Fruit fly (Drosophila melanogaster): ENCODE measurements around the gene CG4842.

Gene CG4842

DNA sequence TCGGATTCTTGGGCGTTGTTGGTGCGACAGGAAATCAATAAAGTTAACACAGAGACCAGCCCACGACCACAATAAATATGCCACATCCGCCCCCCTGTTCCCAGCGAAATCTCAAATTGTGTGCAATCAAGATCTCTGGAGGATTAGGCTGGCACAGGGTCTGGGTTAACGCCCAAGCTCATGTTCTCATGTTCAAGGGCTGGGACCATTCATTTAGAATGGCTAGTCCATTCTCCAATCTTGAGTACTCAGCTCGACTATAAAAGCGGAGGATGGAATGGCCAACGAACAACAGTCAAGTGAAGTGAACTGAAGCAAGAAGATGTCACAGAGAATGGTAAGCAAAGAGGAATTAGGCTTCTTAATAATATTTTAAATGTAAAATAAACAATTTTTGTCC lies 35.2 kb upstream of the CG4842 start, which contains the start of gene CG13056:
TSS of gene CG13056 (plus strand) at position 301 of the 400 bp plus-strand sequence.
- no peak for TF ChIP-seq CG11294 (GFP tag; IDR thresholded peaks at IDR 0.05)

DNA sequence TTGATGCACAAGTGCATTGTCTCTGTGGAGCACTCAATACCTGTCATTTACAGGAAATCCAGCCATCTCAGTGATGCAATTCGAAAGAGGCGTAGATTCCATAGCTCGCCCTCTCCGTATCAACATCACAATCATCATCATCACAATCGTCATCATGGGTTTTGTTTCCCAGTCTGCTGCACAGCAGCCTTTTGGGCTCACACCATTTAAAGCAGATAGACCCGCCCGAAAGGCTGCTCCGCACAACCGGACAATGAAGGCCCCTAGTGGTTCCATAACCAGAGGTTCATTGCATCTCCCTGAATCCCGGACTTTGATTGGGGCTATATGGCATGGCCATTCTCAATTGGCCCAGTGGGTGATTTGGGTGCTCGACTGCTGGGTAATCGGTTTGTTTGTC lies 33.3 kb upstream of the CG4842 start:
- 0 out of 3 replicates have a peak, but pooled peaks have one; percentile 32 for TF ChIP-seq eg (GFP tag; IDR thresholded peaks at IDR 0.05)
- no peak for TF ChIP-seq vri (GFP tag; optimal IDR thresholded peaks at IDR 0.05)
- TF ChIP-seq Eip78C (GFP tag) = peak; percentile 41

DNA sequence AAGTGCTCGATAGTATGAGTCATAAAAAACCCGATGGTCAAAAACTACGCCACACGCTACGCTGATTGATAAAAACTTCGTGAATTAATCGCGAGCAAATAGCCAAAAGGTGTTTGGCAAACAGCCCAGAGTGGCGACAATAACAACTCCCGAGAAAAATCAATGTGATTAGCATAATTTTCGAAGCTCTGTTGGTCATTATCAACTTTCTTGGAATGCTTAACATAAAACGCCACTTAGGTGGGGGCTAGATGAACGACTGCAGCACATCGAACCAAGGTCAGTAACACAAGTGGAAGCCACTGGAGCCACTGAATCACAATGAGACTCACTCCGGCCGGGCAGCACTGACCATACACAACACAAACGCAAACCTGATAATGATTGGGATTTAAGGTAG lies 30.4 kb upstream of the CG4842 start:
- TF ChIP-seq CG11294 (GFP tag; IDR thresholded peaks at IDR 0.05) (no peak), Blimp-1 (GFP tag; optimal IDR thresholded peaks at IDR 0.05) (no peak), Gug (GFP tag; IDR thresholded peaks at IDR 0.05) (no peak), topi (GFP tag; optimal IDR thresholded peaks at IDR 0.05) (no peak), CG10631 (GFP tag; optimal IDR thresholded peaks at IDR 0.05) (no peak), Lpt (GFP tag; optimal IDR thresholded peaks at IDR 0.05) (no peak)

DNA sequence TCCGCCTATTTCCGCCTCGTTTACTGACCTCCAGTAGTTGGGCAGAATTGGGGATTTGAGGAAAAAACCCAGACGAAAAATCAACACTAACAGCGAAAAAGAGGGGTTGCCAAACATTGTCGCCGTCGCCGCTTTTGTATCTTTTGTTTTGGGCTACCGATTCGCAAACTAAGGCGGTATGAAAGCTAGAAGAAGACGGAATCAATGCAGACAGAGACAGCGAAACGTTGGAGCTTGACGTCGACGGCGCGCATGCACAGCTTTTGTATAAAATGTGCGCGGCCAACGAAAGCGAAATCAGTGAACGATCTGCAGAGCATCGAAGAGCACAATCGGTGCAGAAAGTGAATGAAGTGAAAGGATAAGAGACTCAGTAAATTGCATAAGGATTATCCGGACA lies 29.5 kb upstream of the CG4842 start, which contains the start of gene CG4998:
TSS of gene CG4998 (plus strand) at position 301 of the 400 bp plus-strand sequence.
- TF ChIP-seq Blimp-1 (GFP tag; optimal IDR thresholded peaks at IDR 0.05) (peak; percentile 75), cyc (GFP tag; optimal IDR thresholded peaks at IDR 0.05) (no peak), CG4318 (GFP tag; optimal IDR thresholded peaks at IDR 0.05) (no peak), CG3919 (GFP tag; optimal IDR thresholded peaks at IDR 0.05) (no peak), Sox14 (GFP tag; optimal IDR thresholded peaks at IDR 0.05) (no peak)

DNA sequence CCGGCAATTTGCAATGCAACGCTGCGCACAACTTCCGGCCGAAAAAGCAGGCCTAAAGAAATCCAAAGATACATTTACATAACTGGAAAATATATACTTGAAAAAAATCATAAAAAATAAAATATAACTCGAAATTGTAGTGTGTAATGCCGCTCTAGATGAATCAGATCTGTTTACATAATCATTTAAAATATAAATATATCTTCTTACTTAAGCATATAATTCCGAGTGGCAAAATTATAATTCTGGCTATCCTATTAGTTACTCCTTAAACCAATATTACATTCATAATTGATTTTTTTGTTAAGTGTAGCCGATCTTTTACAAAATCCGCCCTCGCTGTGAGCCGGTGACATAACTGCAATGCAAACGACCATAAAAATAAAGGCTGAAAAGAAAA lies 28.7 kb upstream of the CG4842 start:
- TF ChIP-seq CG11762 (GFP tag; optimal IDR thresholded peaks at IDR 0.05; ENCODE audit: insufficient read depth) (no peak), CG4318 (GFP tag; optimal IDR thresholded peaks at IDR 0.05) (peak; percentile 28), CG8119 (GFP tag; IDR thresholded peaks at IDR 0.05) (peak; percentile 74), CG6163 (GFP tag; IDR thresholded peaks at IDR 0.05) (peak; percentile 34; the same call in 1 of the 3 replicates), CG9139 (GFP tag; optimal IDR thresholded peaks at IDR 0.05) (no peak), CG34406 (GFP tag; optimal IDR thresholded peaks at IDR 0.05) (peak; percentile 9), Met (GFP tag; optimal IDR thresholded peaks at IDR 0.05) (no peak), Eip75B (GFP tag; optimal IDR thresholded peaks at IDR 0.05) (no peak), CG1621 (tag; optimal IDR thresholded peaks at IDR 0.05) (no peak), salr (GFP tag; optimal IDR thresholded peaks at IDR 0.05) (peak in 1 of 2 experiments; percentile 15), CG15336 (GFP tag; IDR thresholded peaks at IDR 0.05) (peak; percentile 69), eg (GFP tag; IDR thresholded peaks at IDR 0.05) (peak; percentile 31; the same call in 1 of the 3 replicates), Hr4 (GFP tag; optimal IDR thresholded peaks at IDR 0.05) (peak; percentile 64), fd59A (GFP tag; optimal IDR thresholded peaks at IDR 0.05) (no peak), Eip78C (GFP tag) (peak; percentile 81)

DNA sequence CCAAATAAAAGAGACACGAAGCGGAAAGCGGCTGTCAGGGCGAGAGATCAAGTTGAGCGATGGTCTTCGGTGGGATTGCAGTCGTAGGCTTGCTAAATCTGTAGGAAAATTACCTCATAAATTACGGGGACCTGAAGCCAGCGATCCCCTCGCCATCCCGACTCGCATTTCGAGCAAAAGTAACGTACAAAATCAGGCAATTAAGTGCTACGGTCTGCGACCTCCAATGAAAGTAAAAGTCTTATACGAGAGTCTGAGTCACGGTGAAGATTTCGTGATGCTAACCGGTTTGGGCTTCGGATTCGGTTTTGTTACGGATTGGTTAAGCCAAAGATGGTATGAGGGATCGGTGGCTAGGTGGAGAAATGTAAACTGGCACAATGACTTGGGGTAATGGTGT lies 28.3 kb upstream of the CG4842 start:
- TF ChIP-seq Eip93F (GFP tag; optimal IDR thresholded peaks at IDR 0.05) (no peak), Blimp-1 (GFP tag; optimal IDR thresholded peaks at IDR 0.05) (peak; percentile 90), CG11294 (GFP tag; IDR thresholded peaks at IDR 0.05) (no peak), CG6792 (GFP tag; optimal IDR thresholded peaks at IDR 0.05) (no peak), eg (GFP tag; IDR thresholded peaks at IDR 0.05) (no peak)

DNA sequence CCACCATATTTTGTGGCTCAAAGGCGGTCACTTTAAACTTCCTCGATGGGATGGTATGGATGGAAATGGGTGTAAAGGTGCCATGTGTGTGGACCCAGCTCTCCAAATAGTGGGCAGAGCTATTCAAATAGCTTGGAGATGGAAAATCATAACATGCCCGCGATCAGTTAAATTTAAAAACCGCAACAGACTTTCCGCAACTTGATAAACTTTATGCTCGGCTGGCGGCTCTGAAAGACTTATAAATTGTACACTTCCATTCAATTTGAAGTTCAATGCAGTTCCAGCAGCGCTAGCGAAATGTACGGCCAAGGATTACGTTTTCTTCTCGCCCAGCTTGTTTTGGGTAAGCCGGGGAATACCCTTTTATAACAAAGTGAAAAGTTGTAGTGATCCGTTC lies 22.2 kb upstream of the CG4842 start, which contains the start of gene CG33257:
TSS of gene CG33257 (plus strand) at position 301 of the 400 bp plus-strand sequence.
- TF ChIP-seq CG3032 (tag; optimal IDR thresholded peaks at IDR 0.05) (no peak), fd59A (GFP tag; optimal IDR thresholded peaks at IDR 0.05) (no peak), CG6808 (GFP tag; optimal IDR thresholded peaks at IDR 0.05) (no peak), CG10669 (GFP tag; optimal IDR thresholded peaks at IDR 0.05) (no peak), pdm3 (GFP tag; optimal IDR thresholded peaks at IDR 0.05) (no peak), CG6276 (GFP tag; optimal IDR thresholded peaks at IDR 0.05) (no peak), Hr4 (GFP tag; optimal IDR thresholded peaks at IDR 0.05) (no peak), CG31627 (GFP tag; optimal IDR thresholded peaks at IDR 0.05) (no peak), Ets21C (GFP tag; optimal IDR thresholded peaks at IDR 0.05) (no peak), Ets96B (tag; optimal IDR thresholded peaks at IDR 0.05) (no peak)
